Fruit fly (Drosophila melanogaster) whole organism, embryonic: ENCODE data around the gene CG10470.
A peak's percentile ranks its signal among the peaks of the same experiment; 100 is the strongest.

ENCODE experiments used
- Aef1 ChIP-seq: fragments of 200-800 bp; sonication (Bioruptor generic); IDR thresholded peaks from 3 replicates; pipeline ENCODE4 v1.3.6; 2022; ENCODE audit warnings: missing biosample characterization, missing genetic modification characterization
- Asciz ChIP-seq: fragments of 200-800 bp; sonication (Bioruptor generic); optimal IDR thresholded peaks from 2 replicates; lab custom pipeline; 2017; ENCODE audit warnings: missing biosample characterization, mild to moderate bottlenecking, missing genetic modification characterization, missing genetic modification reagents
- CG10274 ChIP-seq: fragments of 200-800 bp; sonication (Bioruptor generic); optimal IDR thresholded peaks from 3 replicates; lab custom pipeline; 2017; ENCODE audit warnings: missing biosample characterization, mild to moderate bottlenecking, missing genetic modification characterization
- CG10366 ChIP-seq: fragments of 200-800 bp; sonication (Bioruptor generic); IDR thresholded peaks from 2 replicates; pipeline ENCODE4 v1.3.6; 2022; ENCODE audit warnings: missing biosample characterization, missing genetic modification characterization
- CG10654 ChIP-seq: fragments of 200-800 bp; sonication (Bioruptor generic); optimal IDR thresholded peaks from 2 replicates; lab custom pipeline; 2016; ENCODE audit warnings: missing biosample characterization, missing genetic modification characterization
- CG11723 ChIP-seq: fragments of 200-800 bp; sonication (Bioruptor generic); optimal IDR thresholded peaks from 2 replicates; lab custom pipeline; 2017; ENCODE audit warnings: missing biosample characterization, mild to moderate bottlenecking, missing genetic modification characterization
- CG12071 ChIP-seq: fragments of 200-800 bp; sonication (Bioruptor generic); optimal IDR thresholded peaks from 3 replicates; lab custom pipeline; 2018; ENCODE audit warnings: missing biosample characterization, mild to moderate bottlenecking, missing genetic modification characterization
- CG12391 ChIP-seq: fragments of 200-800 bp; sonication (Bioruptor generic); optimal IDR thresholded peaks from 3 replicates; lab custom pipeline; 2018; ENCODE audit warnings: missing biosample characterization, mild to moderate bottlenecking, missing genetic modification characterization, moderate library complexity
- CG13296 ChIP-seq: fragments of 200-800 bp; sonication (Bioruptor generic); optimal IDR thresholded peaks from 3 replicates; lab custom pipeline; 2018; ENCODE audit warnings: missing biosample characterization, mild to moderate bottlenecking, missing genetic modification characterization
- CG14014 ChIP-seq: fragments of 200-800 bp; sonication (Bioruptor generic); IDR thresholded peaks from 2 replicates; pipeline ENCODE4 v1.3.6; 2022; ENCODE audit warnings: missing biosample characterization, missing genetic modification characterization
- CG15514 ChIP-seq: fragments of 200-800 bp; sonication (Bioruptor generic); optimal IDR thresholded peaks from 3 replicates; lab custom pipeline; 2017; ENCODE audit warnings: missing biosample characterization, missing genetic modification characterization, mild to moderate bottlenecking, moderate library complexity, missing genetic modification reagents
- CG16863 ChIP-seq: fragments of 200-800 bp; sonication (Bioruptor generic); optimal IDR thresholded peaks from 3 replicates; lab custom pipeline; 2016; ENCODE audit warnings: missing biosample characterization, missing genetic modification characterization
- CG17361 ChIP-seq: fragments of 200-800 bp; sonication (Bioruptor generic); IDR thresholded peaks from 3 replicates; pipeline ENCODE4 v1.3.6; 2022; ENCODE audit warnings: missing biosample characterization, missing genetic modification characterization
- CG43689 ChIP-seq: fragments of 200-800 bp; sonication (Bioruptor generic); IDR thresholded peaks from 2 replicates; pipeline ENCODE4 v1.3.6; 2022; ENCODE audit warnings: missing biosample characterization, missing genetic modification characterization
- CG4404 ChIP-seq: fragments of 200-800 bp; sonication (Bioruptor generic); IDR thresholded peaks from 2 replicates; pipeline ENCODE4 v1.3.6; 2022; ENCODE audit warnings: missing biosample characterization, missing genetic modification characterization
- CG4707 ChIP-seq: fragments of 200-800 bp; sonication (Bioruptor generic); optimal IDR thresholded peaks from 2 replicates; lab custom pipeline; 2018; ENCODE audit warnings: missing biosample characterization, mild to moderate bottlenecking, missing genetic modification characterization, moderate library complexity
- CG5180 ChIP-seq: fragments of 200-800 bp; sonication (Bioruptor generic); optimal IDR thresholded peaks from 3 replicates; lab custom pipeline; 2017; ENCODE audit warnings: missing biosample characterization, missing genetic modification characterization, mild to moderate bottlenecking, moderate library complexity, missing genetic modification reagents
- CG5245 ChIP-seq: fragments of 200-800 bp; sonication (Bioruptor generic); optimal IDR thresholded peaks from 3 replicates; lab custom pipeline; 2016; ENCODE audit warnings: missing biosample characterization, missing genetic modification characterization
- CG5953 ChIP-seq: fragments of 200-800 bp; sonication (Bioruptor generic); IDR thresholded peaks from 2 replicates; pipeline ENCODE4 v1.3.6; 2022; ENCODE audit warnings: missing biosample characterization, missing genetic modification characterization
- CG7987 ChIP-seq: fragments of 200-800 bp; sonication (Bioruptor generic); optimal IDR thresholded peaks from 2 replicates; lab custom pipeline; 2018; ENCODE audit warnings: missing biosample characterization, mild to moderate bottlenecking, missing genetic modification characterization, moderate library complexity
- CG9437 ChIP-seq: fragments of 200-800 bp; sonication (Bioruptor generic); optimal IDR thresholded peaks from 2 replicates; lab custom pipeline; 2018; ENCODE audit warnings: missing biosample characterization, mild to moderate bottlenecking, missing genetic modification characterization
- CHES-1-like ChIP-seq: fragments of 200-800 bp; sonication (Bioruptor generic); optimal IDR thresholded peaks from 2 replicates; lab custom pipeline; 2016; ENCODE audit warnings: missing biosample characterization, missing genetic modification characterization
- Dfd ChIP-seq, 2 experiments: fragments of >200 bp; optimal IDR thresholded peaks; 2 replicates each; lab custom pipeline; 2017; ENCODE audit warnings: missing biosample characterization in 2 of 2, missing genetic modification characterization in 2 of 2
- Dip3 ChIP-seq: fragments of 200-800 bp; sonication (Bioruptor generic); optimal IDR thresholded peaks from 3 replicates; lab custom pipeline; 2016; ENCODE audit warnings: missing biosample characterization, missing genetic modification characterization
- HLH4C ChIP-seq: fragments of 200-800 bp; sonication (Bioruptor generic); IDR thresholded peaks from 3 replicates; pipeline ENCODE4 v1.3.6; 2022; ENCODE audit warnings: missing biosample characterization, missing genetic modification characterization; ENCODE audit not compliant: partially characterized antibody
- Hand ChIP-seq: fragments of 200-800 bp; sonication (Bioruptor generic); optimal IDR thresholded peaks from 2 replicates; lab custom pipeline; 2017; ENCODE audit warnings: mild to moderate bottlenecking, missing biosample characterization, missing genetic modification reagents, missing genetic modification characterization
- Hsf ChIP-seq: fragments of 200-800 bp; sonication (Bioruptor generic); optimal IDR thresholded peaks from 3 replicates; lab custom pipeline; 2016; ENCODE audit warnings: missing biosample characterization, missing genetic modification characterization
- Med ChIP-seq: fragments of 200-800 bp; sonication (Bioruptor generic); peaks from one replicate; lab custom pipeline; 2016; ENCODE audit warnings: missing biosample characterization, missing genetic modification characterization, mild to moderate bottlenecking, inconsistent platforms, moderate library complexity
- Opbp ChIP-seq: fragments of 200-800 bp; sonication (Bioruptor generic); IDR thresholded peaks from 3 replicates; pipeline ENCODE4 v1.3.6; 2022; ENCODE audit warnings: missing biosample characterization, missing genetic modification characterization; ENCODE audit not compliant: partially characterized antibody
- Taf1 ChIP-seq: fragments of 200-800 bp; sonication (Bioruptor generic); IDR thresholded peaks from 2 replicates; pipeline ENCODE4 v1.3.6; 2022; ENCODE audit warnings: missing biosample characterization, missing genetic modification characterization
- Xrp1 ChIP-seq: fragments of 200-800 bp; sonication (Bioruptor generic); IDR thresholded peaks from 2 replicates; pipeline ENCODE4 v1.3.6; 2022; ENCODE audit warnings: missing biosample characterization, missing genetic modification characterization
- amos ChIP-seq: fragments of 200-800 bp; sonication (Bioruptor generic); IDR thresholded peaks from 2 replicates; pipeline ENCODE4 v1.3.6; 2022; ENCODE audit warnings: missing biosample characterization, missing genetic modification characterization; ENCODE audit not compliant: partially characterized antibody
- bigmax ChIP-seq: fragments of 200-800 bp; sonication (Bioruptor generic); optimal IDR thresholded peaks from 2 replicates; lab custom pipeline; 2018; ENCODE audit warnings: missing biosample characterization, mild to moderate bottlenecking, missing genetic modification characterization
- btn ChIP-seq: fragments of 200-800 bp; sonication (Bioruptor generic); optimal IDR thresholded peaks from 2 replicates; lab custom pipeline; 2016; ENCODE audit warnings: missing biosample characterization, missing genetic modification characterization
- disco-r ChIP-seq: fragments of 200-800 bp; sonication (Bioruptor generic); optimal IDR thresholded peaks from 2 replicates; lab custom pipeline; 2016; ENCODE audit warnings: missing biosample characterization, missing genetic modification characterization
- emc ChIP-seq: fragments of 200-800 bp; sonication (Bioruptor generic); optimal IDR thresholded peaks from 2 replicates; lab custom pipeline; 2016; ENCODE audit warnings: missing biosample characterization, missing genetic modification characterization
- exex ChIP-seq: fragments of 200-800 bp; sonication (Bioruptor generic); optimal IDR thresholded peaks from 4 replicates; lab custom pipeline; 2018; ENCODE audit warnings: missing biosample characterization, mild to moderate bottlenecking, missing genetic modification characterization, moderate library complexity
- fd102C ChIP-seq: fragments of 200-800 bp; sonication (Bioruptor generic); optimal IDR thresholded peaks from 2 replicates; lab custom pipeline; 2018; ENCODE audit warnings: missing biosample characterization, mild to moderate bottlenecking, missing genetic modification characterization, moderate library complexity
- grau ChIP-seq: fragments of 200-800 bp; optimal IDR thresholded peaks from 3 replicates; lab custom pipeline; 2019; ENCODE audit warnings: missing biosample characterization, mild to moderate bottlenecking, missing genetic modification characterization, moderate library complexity
- jigr1 ChIP-seq: fragments of 200-800 bp; sonication (Bioruptor generic); IDR thresholded peaks from 3 replicates; pipeline ENCODE4 v1.3.6; 2022; ENCODE audit warnings: missing biosample characterization, missing genetic modification characterization
- lbe ChIP-seq: fragments of 200-800 bp; sonication (Bioruptor generic); optimal IDR thresholded peaks from 2 replicates; lab custom pipeline; 2016; ENCODE audit warnings: missing biosample characterization, mild to moderate bottlenecking, missing genetic modification characterization
- mld ChIP-seq: fragments of 200-800 bp; sonication (Bioruptor generic); IDR thresholded peaks from 3 replicates; pipeline ENCODE4 v1.3.6; 2022; ENCODE audit warnings: missing biosample characterization, missing genetic modification characterization; ENCODE audit not compliant: partially characterized antibody
- nau ChIP-seq: fragments of 200-800 bp; sonication (Bioruptor generic); optimal IDR thresholded peaks from 3 replicates; lab custom pipeline; 2017; ENCODE audit warnings: missing biosample characterization, mild to moderate bottlenecking, missing genetic modification characterization, missing genetic modification reagents
- nom ChIP-seq: fragments of 200-800 bp; sonication (Bioruptor generic); optimal IDR thresholded peaks from 2 replicates; lab custom pipeline; 2017; ENCODE audit warnings: missing biosample characterization, missing genetic modification characterization, mild to moderate bottlenecking, moderate library complexity, missing genetic modification reagents
- otp ChIP-seq: fragments of 200-800 bp; sonication (Bioruptor generic); IDR thresholded peaks from 3 replicates; pipeline ENCODE4, ENCODE4 v1.3.6; 2022; ENCODE audit warnings: missing biosample characterization, missing genetic modification characterization
- salm ChIP-seq: fragments of 200-800 bp; sonication (Bioruptor generic); optimal IDR thresholded peaks from 2 replicates; lab custom pipeline; 2018; ENCODE audit warnings: missing biosample characterization, mild to moderate bottlenecking, missing genetic modification characterization
- sens-2 ChIP-seq: fragments of 200-800 bp; sonication (Bioruptor generic); IDR thresholded peaks from 2 replicates; pipeline ENCODE4 v1.3.6; 2022; ENCODE audit warnings: missing biosample characterization, missing genetic modification characterization
- shn ChIP-seq: fragments of 200-800 bp; sonication (Bioruptor generic); optimal IDR thresholded peaks from 3 replicates; lab custom pipeline; 2016; ENCODE audit warnings: missing biosample characterization, missing genetic modification characterization
- vnd ChIP-seq: fragments of 200-800 bp; sonication (Bioruptor generic); IDR thresholded peaks from 3 replicates; pipeline ENCODE4 v1.3.6; 2022; ENCODE audit warnings: missing biosample characterization, missing genetic modification characterization; ENCODE audit not compliant: partially characterized antibody
- zen ChIP-seq: fragments of 200-800 bp; sonication (Bioruptor generic); optimal IDR thresholded peaks from 3 replicates; lab custom pipeline; 2018; ENCODE audit warnings: missing biosample characterization, mild to moderate bottlenecking, missing genetic modification characterization, moderate library complexity

The CG10470 gene

dm6 chr2L:19034213-19034929 lies 14.5 kb upstream of the CG10470 start, which contains the start of the genes mib2 and CG31800 (continued):
- no peak for TF ChIP-seq salm
- no peak for TF ChIP-seq CG4404 (GFP tag; lab: Robert Waterston, UW)
- no peak for TF ChIP-seq Taf1 (GFP tag; lab: Robert Waterston, UW)
- no peak for TF ChIP-seq CG12071 (GFP tag; lab: Kevin White, UChicago)
- no peak for TF ChIP-seq disco-r (GFP tag; lab: Kevin White, UChicago)
- TF ChIP-seq Asciz (GFP tag; lab: Kevin White, UChicago) = no peak
- TF ChIP-seq shn (GFP tag; lab: Kevin White, UChicago) = no peak
- TF ChIP-seq HLH4C (GFP tag; lab: Robert Waterston, UW) = peak; percentile 89
- peak; percentile 80 for TF ChIP-seq Med
- no peak for TF ChIP-seq CG13296 (GFP tag; lab: Kevin White, UChicago)
- TF ChIP-seq CG5180 = no peak
- TF ChIP-seq Dip3 (GFP tag; lab: Kevin White, UChicago) = no peak
- no peak for TF ChIP-seq Aef1 (GFP tag; lab: Robert Waterston, UW)
- TF ChIP-seq CG15514 = peak; percentile 26
- no peak; the same call in 2 of the 3 replicates for TF ChIP-seq jigr1 (GFP tag; lab: Robert Waterston, UW)
- TF ChIP-seq mld = peak; percentile 84
- peak; percentile 88 for TF ChIP-seq amos (GFP tag; lab: Robert Waterston, UW)
- no peak for TF ChIP-seq lbe (GFP tag; lab: Kevin White, UChicago)
- no peak for TF ChIP-seq Hsf (GFP tag; lab: Kevin White, UChicago)
- TF ChIP-seq sens-2 (GFP tag; lab: Robert Waterston, UW) = no peak
- no peak for TF ChIP-seq CHES-1-like (GFP tag; lab: Kevin White, UChicago)
- no peak for TF ChIP-seq Xrp1 (GFP tag; lab: Robert Waterston, UW)
- TF ChIP-seq CG9437 (GFP tag; lab: Kevin White, UChicago) = no peak
- TF ChIP-seq Hand (GFP tag; lab: Kevin White, UChicago) = no peak
- TF ChIP-seq CG5953 (GFP tag; lab: Robert Waterston, UW) = no peak
- TF ChIP-seq bigmax (GFP tag; lab: Kevin White, UChicago) = no peak
- TF ChIP-seq CG12391 (tag; lab: Kevin White, UChicago) = no peak
- no peak for TF ChIP-seq CG14014 (GFP tag; lab: Robert Waterston, UW)
- no peak for TF ChIP-seq CG43689
- TF ChIP-seq CG17361 (GFP tag; lab: Robert Waterston, UW) = no peak
- no peak for TF ChIP-seq CG11723 (GFP tag; lab: Kevin White, UChicago)
- no peak for TF ChIP-seq CG10366 (GFP tag; lab: Robert Waterston, UW)
- no peak for TF ChIP-seq Dfd (GFP tag; optimal IDR thresholded peaks at IDR 0.05; lab: Kevin White, UChicago)
- peak; percentile 86; the same call in 2 of the 3 replicates for TF ChIP-seq Opbp (GFP tag; lab: Robert Waterston, UW)
- TF ChIP-seq CG4707 = no peak
- TF ChIP-seq fd102C (GFP tag; lab: Kevin White, UChicago) = no peak
- no peak for TF ChIP-seq btn (GFP tag; lab: Kevin White, UChicago)
- TF ChIP-seq nom (GFP tag; lab: Kevin White, UChicago) = no peak
- no peak for TF ChIP-seq otp (GFP tag; lab: Robert Waterston, UW)
- TF ChIP-seq CG10274 = no peak
- no peak for TF ChIP-seq zen (tag; lab: Kevin White, UChicago)
- TF ChIP-seq CG10654 = no peak
- TF ChIP-seq CG5245 (GFP tag; lab: Kevin White, UChicago) = no peak
- TF ChIP-seq CG7987 (GFP tag; lab: Kevin White, UChicago) = peak; percentile 15
- no peak for TF ChIP-seq CG16863 (GFP tag; lab: Kevin White, UChicago)
- no peak for TF ChIP-seq exex (tag; lab: Kevin White, UChicago)
- peak; percentile 77 for TF ChIP-seq vnd (GFP tag; lab: Robert Waterston, UW)
- TF ChIP-seq emc (GFP tag; lab: Kevin White, UChicago) = no peak
- no peak for TF ChIP-seq nau (GFP tag; lab: Kevin White, UChicago)
- TF ChIP-seq grau (tag; lab: Kevin White, UChicago) = peak; percentile 20
